Fruit fly (Drosophila melanogaster): ENCODE data around the gene CG12099.
A peak's percentile ranks its signal among the peaks of the same experiment; 100 is the strongest.

dm6 chr3L:1591692-1592371 lies 33.5 kb upstream of the CG12099 start:
- TF ChIP-seq CG8159 (tag; optimal IDR thresholded peaks at IDR 0.05) (peak; percentile 75), CG4496 (GFP tag; IDR thresholded peaks at IDR 0.05) (peak; percentile 85), gl (tag; optimal IDR thresholded peaks at IDR 0.05) (peak; percentile 89), CG8301 (tag; optimal IDR thresholded peaks at IDR 0.05) (peak; percentile 29), Pif1B (GFP tag; optimal IDR thresholded peaks at IDR 0.05) (peak; percentile 85)
